Worm (Caenorhabditis elegans): ENCODE results near the gene twk-28.

The twk-28 gene

ce11 chrX:4265283-4265907 lies 13.7 kb downstream of the twk-28 start, which contains the start of gene coel-1 (continued):
- TF ChIP-seq ztf-11 (tag; optimal IDR thresholded peaks at IDR 0.05): no peak
- TF ChIP-seq mep-1 (tag; optimal IDR thresholded peaks at IDR 0.05): no peak
- no peak for TF ChIP-seq pha-4 (tag; optimal IDR thresholded peaks at IDR 0.05)
- peak; percentile 67 for TF ChIP-seq unc-62 (GFP tag; optimal IDR thresholded peaks at IDR 0.05)
- TF ChIP-seq zip-8 (tag; optimal IDR thresholded peaks at IDR 0.05): no peak
- TF ChIP-seq ham-2 (GFP tag; optimal IDR thresholded peaks at IDR 0.05): peak; percentile 86
- TF ChIP-seq lin-32 (GFP tag; optimal IDR thresholded peaks at IDR 0.05): no peak
- no peak for TF ChIP-seq nhr-2 (tag; optimal IDR thresholded peaks at IDR 0.05)
- no peak for TF ChIP-seq nhr-12 (tag; optimal IDR thresholded peaks at IDR 0.05)
- no peak for TF ChIP-seq elt-3 (tag; optimal IDR thresholded peaks at IDR 0.05)

- TF ChIP-seq cnd-1 (tag; optimal IDR thresholded peaks at IDR 0.05) (no peak), lin-32 (GFP tag; optimal IDR thresholded peaks at IDR 0.05) (no peak), nhr-76 (tag; optimal IDR thresholded peaks at IDR 0.05) (no peak), sptf-1 (tag; optimal IDR thresholded peaks at IDR 0.05) (no peak), lin-13 (tag; optimal IDR thresholded peaks at IDR 0.05) (no peak), nhr-28 (tag; optimal IDR thresholded peaks at IDR 0.05) (no peak), elt-3 (tag; optimal IDR thresholded peaks at IDR 0.05) (no peak), ceh-83 (GFP tag; optimal IDR thresholded peaks at IDR 0.05) (no peak), nhr-237 (tag; optimal IDR thresholded peaks at IDR 0.05) (no peak), drap-1 (GFP tag; optimal IDR thresholded peaks at IDR 0.05) (no peak), zip-8 (tag; optimal IDR thresholded peaks at IDR 0.05) (no peak), sem-2 (GFP tag; optimal IDR thresholded peaks at IDR 0.05) (no peak), pha-4 (tag; optimal IDR thresholded peaks at IDR 0.05) (no peak)
These were observed 15.3 kb downstream of the twk-28 start for ce11 chrX:4263820-4264219.

ce11 chrX:4260297-4260696 lies 18.8 kb downstream of the twk-28 start, which contains the start of gene C52B9.4:
Gene C52B9.4, plus strand, starts transcription at chrX:4260652.
- TF ChIP-seq pha-4 (tag; optimal IDR thresholded peaks at IDR 0.05) (peak; percentile 65), ceh-39 (tag; optimal IDR thresholded peaks at IDR 0.05) (no peak), mep-1 (tag; optimal IDR thresholded peaks at IDR 0.05) (peak; percentile 8), ceh-43 (GFP tag; optimal IDR thresholded peaks at IDR 0.05) (no peak), lin-13 (tag; optimal IDR thresholded peaks at IDR 0.05) (peak; percentile 51)

- TF ChIP-seq unc-39 (tag; optimal IDR thresholded peaks at IDR 0.05) (no peak), unc-120 (tag; optimal IDR thresholded peaks at IDR 0.05; ENCODE audit: poor library complexity, severe bottlenecking) (no peak), lsy-2 (tag; optimal IDR thresholded peaks at IDR 0.05) (no peak), ztf-11 (tag; optimal IDR thresholded peaks at IDR 0.05) (no peak)
These were observed 22.4 kb downstream of the twk-28 start, which contains the start of gene srv-6 for ce11 chrX:4256761-4257160. Gene srv-6, plus strand, starts transcription at chrX:4257061.

ce11 chrX:4255366-4255765 lies 23.8 kb downstream of the twk-28 start:
- TF ChIP-seq lin-32 (GFP tag; optimal IDR thresholded peaks at IDR 0.05) (no peak), nhr-2 (tag; optimal IDR thresholded peaks at IDR 0.05) (no peak)

DNA sequence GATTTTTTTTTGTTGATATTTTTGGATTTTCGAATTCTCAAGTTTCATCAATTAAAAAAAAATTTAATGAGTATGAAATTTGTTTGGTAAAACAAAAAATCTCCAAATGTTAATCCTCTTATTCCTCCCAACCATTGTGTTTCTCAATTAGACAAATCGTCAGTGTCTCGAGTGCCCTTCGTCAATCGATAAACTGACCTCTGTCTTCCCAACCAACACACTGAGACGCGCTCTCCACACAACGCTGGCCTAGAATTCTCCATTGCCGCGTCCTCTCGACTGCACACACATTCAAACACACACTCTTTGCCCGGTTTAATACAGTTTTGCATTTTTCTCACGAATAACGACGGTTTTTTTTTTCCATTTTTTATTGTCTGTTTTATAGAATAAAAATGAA lies 24.4 kb downstream of the twk-28 start, which contains the start of gene taf-11.1:
Gene taf-11.1, plus strand, starts transcription at position 389 of the 400 bp plus-strand sequence.
- TF ChIP-seq mep-1 (tag; optimal IDR thresholded peaks at IDR 0.05) (no peak), lin-32 (GFP tag; optimal IDR thresholded peaks at IDR 0.05) (no peak), hlh-1 (tag; optimal IDR thresholded peaks at IDR 0.05) (peak; percentile 21), unc-39 (tag; optimal IDR thresholded peaks at IDR 0.05) (no peak), zip-8 (tag; optimal IDR thresholded peaks at IDR 0.05) (no peak), nhr-76 (tag; optimal IDR thresholded peaks at IDR 0.05) (no peak), ceh-39 (tag; optimal IDR thresholded peaks at IDR 0.05) (peak; percentile 29), ham-2 (GFP tag; optimal IDR thresholded peaks at IDR 0.05) (no peak), mls-2 (tag; optimal IDR thresholded peaks at IDR 0.05) (no peak), lsy-2 (tag; optimal IDR thresholded peaks at IDR 0.05) (no peak), M03D4.4 (tag; optimal IDR thresholded peaks at IDR 0.05) (no peak), ces-1 (GFP tag; optimal IDR thresholded peaks at IDR 0.05) (peak; percentile 28), ztf-11 (tag; optimal IDR thresholded peaks at IDR 0.05) (no peak), elt-1 (tag; optimal IDR thresholded peaks at IDR 0.05; ENCODE audit: borderline replicate concordance, insufficient read depth) (no peak), nhr-237 (tag; optimal IDR thresholded peaks at IDR 0.05) (no peak), pha-4 (tag; optimal IDR thresholded peaks at IDR 0.05) (no peak), nhr-28 (tag; optimal IDR thresholded peaks at IDR 0.05) (no peak), drap-1 (GFP tag; optimal IDR thresholded peaks at IDR 0.05) (no peak), unc-62 (GFP tag; optimal IDR thresholded peaks at IDR 0.05) (no peak), sptf-1 (tag; optimal IDR thresholded peaks at IDR 0.05) (no peak), unc-120 (tag; optimal IDR thresholded peaks at IDR 0.05; ENCODE audit: poor library complexity, severe bottlenecking) (no peak), lin-13 (tag; optimal IDR thresholded peaks at IDR 0.05) (peak; percentile 7), blmp-1 (tag; optimal IDR thresholded peaks at IDR 0.05) (no peak), sem-2 (GFP tag; optimal IDR thresholded peaks at IDR 0.05) (no peak), cnd-1 (tag; optimal IDR thresholded peaks at IDR 0.05) (peak; percentile 40), ceh-43 (GFP tag; optimal IDR thresholded peaks at IDR 0.05) (no peak), flh-1 (GFP tag; optimal IDR thresholded peaks at IDR 0.05) (no peak), nhr-2 (tag; optimal IDR thresholded peaks at IDR 0.05) (no peak), elt-3 (tag; optimal IDR thresholded peaks at IDR 0.05) (no peak)
